Fruit fly (Drosophila melanogaster) whole organism, embryonic: ENCODE results near the gene Ttc19.

Experiments used
- Adf1 ChIP-seq: fragments of 200-800 bp; sonication (Bioruptor generic); IDR thresholded peaks from 2 replicates; pipeline ENCODE4 v1.3.6; 2022; ENCODE audit warnings: missing biosample characterization, missing genetic modification characterization
- B-H2 ChIP-seq: fragments of 200-800 bp; sonication (Bioruptor generic); optimal IDR thresholded peaks from 2 replicates; lab custom pipeline; 2018; ENCODE audit warnings: missing biosample characterization, mild to moderate bottlenecking, missing genetic modification characterization
- Bgb ChIP-seq: fragments of 200-800 bp; sonication (Bioruptor generic); IDR thresholded peaks from 2 replicates; pipeline ENCODE4 v1.3.6; 2022; ENCODE audit warnings: missing biosample characterization, missing genetic modification characterization; ENCODE audit not compliant: partially characterized antibody
- CG10209 ChIP-seq: fragments of 200-800 bp; sonication (Bioruptor generic); optimal IDR thresholded peaks from 3 replicates; lab custom pipeline; 2017; ENCODE audit warnings: missing biosample characterization, mild to moderate bottlenecking, missing genetic modification characterization, missing genetic modification reagents
- CG10462 ChIP-seq: fragments of 200-800 bp; sonication (Bioruptor generic); optimal IDR thresholded peaks from 2 replicates; lab custom pipeline; 2016; ENCODE audit warnings: missing biosample characterization, missing genetic modification characterization
- CG11085 ChIP-seq: fragments of 200-800 bp; sonication (Bioruptor generic); IDR thresholded peaks from 2 replicates; pipeline ENCODE4 v1.3.6; 2022; ENCODE audit warnings: missing biosample characterization, missing genetic modification characterization
- CG11456 ChIP-seq: fragments of 200-800 bp; sonication (Bioruptor generic); IDR thresholded peaks from 3 replicates; pipeline ENCODE4 v1.3.6; 2022; ENCODE audit warnings: missing biosample characterization, missing genetic modification characterization
- CG11696 ChIP-seq: fragments of 200-800 bp; sonication (Bioruptor generic); IDR thresholded peaks from 2 replicates; pipeline ENCODE4 v1.3.6; 2022; ENCODE audit warnings: missing biosample characterization, missing genetic modification characterization
- CG14441 ChIP-seq: fragments of 200-800 bp; sonication (Bioruptor generic); IDR thresholded peaks from 2 replicates; pipeline ENCODE4 v1.3.6; 2022; ENCODE audit warnings: missing biosample characterization, missing genetic modification characterization
- CG14710 ChIP-seq: fragments of 200-800 bp; sonication (Bioruptor generic); optimal IDR thresholded peaks from 3 replicates; lab custom pipeline; 2019; ENCODE audit warnings: missing biosample characterization, mild to moderate bottlenecking, missing genetic modification characterization, moderate library complexity
- CG1602 ChIP-seq: fragments of 200-800 bp; sonication (Bioruptor generic); optimal IDR thresholded peaks from 3 replicates; lab custom pipeline; 2016; ENCODE audit warnings: missing biosample characterization, missing genetic modification characterization
- CG1647 ChIP-seq: fragments of 200-800 bp; sonication (Bioruptor generic); optimal IDR thresholded peaks from 3 replicates; lab custom pipeline; 2016; ENCODE audit warnings: missing biosample characterization, missing genetic modification characterization
- CG16863 ChIP-seq: fragments of 200-800 bp; sonication (Bioruptor generic); optimal IDR thresholded peaks from 3 replicates; lab custom pipeline; 2016; ENCODE audit warnings: missing biosample characterization, missing genetic modification characterization
- CG17186 ChIP-seq: fragments of 200-800 bp; sonication (Bioruptor generic); optimal IDR thresholded peaks from 3 replicates; lab custom pipeline; 2017; ENCODE audit warnings: missing biosample characterization, missing genetic modification reagents, missing genetic modification characterization
- CG1832 ChIP-seq: fragments of 200-800 bp; sonication (Bioruptor generic); optimal IDR thresholded peaks from 2 replicates; lab custom pipeline; 2017; ENCODE audit warnings: missing biosample characterization, mild to moderate bottlenecking, missing genetic modification characterization, inconsistent platforms
- CG18599 ChIP-seq: fragments of 200-800 bp; sonication (Bioruptor generic); optimal IDR thresholded peaks from 3 replicates; lab custom pipeline; 2017; ENCODE audit warnings: missing biosample characterization, missing genetic modification characterization, mild to moderate bottlenecking, moderate library complexity, missing genetic modification reagents
- CG2129 ChIP-seq: fragments of 200-800 bp; sonication (Bioruptor generic); IDR thresholded peaks from 2 replicates; pipeline ENCODE4 v1.3.6; 2022; ENCODE audit warnings: missing biosample characterization, missing genetic modification characterization; ENCODE audit not compliant: partially characterized antibody
- CG3065 ChIP-seq: fragments of 200-800 bp; sonication (Bioruptor generic); optimal IDR thresholded peaks from 2 replicates; lab custom pipeline; 2016; ENCODE audit warnings: missing biosample characterization, missing genetic modification characterization
- CG3726 ChIP-seq: fragments of 200-800 bp; sonication (Bioruptor generic); IDR thresholded peaks from 3 replicates; pipeline ENCODE4, ENCODE4 v1.3.6; 2022; ENCODE audit warnings: missing biosample characterization, missing genetic modification characterization
- CG7745 ChIP-seq: fragments of 200-800 bp; sonication (Bioruptor generic); optimal IDR thresholded peaks from 2 replicates; lab custom pipeline; 2018; ENCODE audit warnings: missing biosample characterization, mild to moderate bottlenecking, missing genetic modification characterization, moderate library complexity
- Doc3 ChIP-seq: fragments of 200-800 bp; sonication (Bioruptor generic); IDR thresholded peaks from 3 replicates; pipeline ENCODE4 v1.3.6; 2022; ENCODE audit warnings: missing biosample characterization, missing genetic modification characterization; ENCODE audit not compliant: partially characterized antibody
- Dp ChIP-seq: fragments of 200-800 bp; sonication (Bioruptor generic); optimal IDR thresholded peaks from 2 replicates; lab custom pipeline; 2018; ENCODE audit warnings: missing biosample characterization, mild to moderate bottlenecking, missing genetic modification characterization, moderate library complexity
- Dref ChIP-seq: fragments of 200-800 bp; sonication (Bioruptor generic); IDR thresholded peaks from 2 replicates; pipeline ENCODE4 v1.3.6; 2022; ENCODE audit warnings: missing biosample characterization, missing genetic modification characterization
- Gsc ChIP-seq: fragments of 200-800 bp; sonication (Bioruptor generic); IDR thresholded peaks from 2 replicates; pipeline ENCODE4 v1.3.6; 2022; ENCODE audit warnings: missing biosample characterization, missing genetic modification characterization
- HLH3B ChIP-seq: fragments of 200-800 bp; sonication (Bioruptor generic); IDR thresholded peaks from 2 replicates; pipeline ENCODE4 v1.3.6; 2022; ENCODE audit warnings: missing biosample characterization, missing genetic modification characterization
- Hr51 ChIP-seq, 2 experiments: fragments of 200-800 bp; sonication (Bioruptor generic); optimal IDR thresholded peaks; 2 replicates in 1 of 2; 3 replicates in 1 of 2; lab custom pipeline; 2016 to 2018; ENCODE audit warnings: missing biosample characterization in 2 of 2, missing genetic modification characterization in 2 of 2, mild to moderate bottlenecking in 1 of 2, moderate library complexity in 1 of 2
- Hsf ChIP-seq: fragments of 200-800 bp; sonication (Bioruptor generic); optimal IDR thresholded peaks from 3 replicates; lab custom pipeline; 2016; ENCODE audit warnings: missing biosample characterization, missing genetic modification characterization
- NC2β ChIP-seq: fragments of 200-800 bp; sonication (Bioruptor generic); optimal IDR thresholded peaks from 2 replicates; lab custom pipeline; 2016; ENCODE audit warnings: missing biosample characterization, missing genetic modification characterization
- NFAT ChIP-seq: fragments of 200-800 bp; sonication (Bioruptor generic); IDR thresholded peaks from 2 replicates; pipeline ENCODE4 v1.3.6; 2022; ENCODE audit warnings: missing biosample characterization, missing genetic modification characterization
- Rx ChIP-seq: fragments of 200-800 bp; sonication (Bioruptor generic); IDR thresholded peaks from 2 replicates; pipeline ENCODE4 v1.3.6; 2022; ENCODE audit warnings: missing biosample characterization, missing genetic modification characterization
- Sry-β ChIP-seq: fragments of 200-800 bp; sonication (Bioruptor generic); optimal IDR thresholded peaks from 2 replicates; lab custom pipeline; 2018; ENCODE audit warnings: missing biosample characterization, mild to moderate bottlenecking, missing genetic modification characterization, moderate library complexity
- Trl ChIP-seq, 3 experiments: fragments of >200 bp in 2 of 3; fragments of 200-800 bp in 1 of 3; sonication (Bioruptor generic) in 1 of 3; optimal IDR thresholded peaks; 2 replicates in 1 of 3; 3 replicates in 2 of 3; lab custom pipeline; 2016 to 2017; ENCODE audit warnings: missing biosample characterization in 1 of 3, missing genetic modification characterization in 1 of 3
- ac ChIP-seq: fragments of 200-800 bp; sonication (Bioruptor generic); optimal IDR thresholded peaks from 3 replicates; lab custom pipeline; 2017; ENCODE audit warnings: missing biosample characterization, mild to moderate bottlenecking, missing genetic modification characterization
- aop ChIP-seq: fragments of 200-800 bp; sonication (Bioruptor generic); IDR thresholded peaks from 2 replicates; pipeline ENCODE4 v1.3.6; 2022; ENCODE audit warnings: missing biosample characterization, missing genetic modification characterization
- ato ChIP-seq: fragments of 200-800 bp; sonication (Bioruptor generic); IDR thresholded peaks from 2 replicates; pipeline ENCODE4 v1.3.6; 2022; ENCODE audit warnings: missing biosample characterization, missing genetic modification characterization; ENCODE audit not compliant: partially characterized antibody
- az2 ChIP-seq: fragments of 200-800 bp; sonication (Bioruptor generic); optimal IDR thresholded peaks from 3 replicates; lab custom pipeline; 2016; ENCODE audit warnings: missing biosample characterization, missing genetic modification characterization
- ftz-f1 ChIP-seq: fragments of 200-800 bp; sonication (Bioruptor generic); optimal IDR thresholded peaks from 2 replicates; lab custom pipeline; 2016; ENCODE audit warnings: missing biosample characterization, missing genetic modification characterization
- fu2 ChIP-seq: fragments of 200-800 bp; sonication (Bioruptor generic); optimal IDR thresholded peaks from 2 replicates; lab custom pipeline; 2016; ENCODE audit warnings: missing biosample characterization, missing genetic modification characterization
- klu ChIP-seq: fragments of 200-800 bp; sonication (Bioruptor generic); IDR thresholded peaks from 2 replicates; pipeline ENCODE4 v1.3.6; 2022; ENCODE audit warnings: missing biosample characterization, missing genetic modification characterization
- odd ChIP-seq: fragments of 200-800 bp; sonication (Bioruptor generic); optimal IDR thresholded peaks from 2 replicates; lab custom pipeline; 2017; ENCODE audit warnings: missing biosample characterization, mild to moderate bottlenecking, missing genetic modification characterization
- org-1 ChIP-seq: fragments of 200-800 bp; sonication (Bioruptor generic); optimal IDR thresholded peaks from 2 replicates; lab custom pipeline; 2017; ENCODE audit warnings: missing biosample characterization, missing genetic modification characterization
- pb ChIP-seq: fragments of 200-800 bp; sonication (Bioruptor generic); optimal IDR thresholded peaks from 3 replicates; lab custom pipeline; 2016; ENCODE audit warnings: missing biosample characterization, missing genetic modification characterization
- pho ChIP-seq: fragments of 200-800 bp; sonication (Bioruptor generic); optimal IDR thresholded peaks from 2 replicates; lab custom pipeline; 2016; ENCODE audit warnings: missing biosample characterization, missing genetic modification characterization
- phol ChIP-seq: fragments of 200-800 bp; sonication (Bioruptor generic); optimal IDR thresholded peaks from 3 replicates; lab custom pipeline; 2018; ENCODE audit warnings: missing biosample characterization, mild to moderate bottlenecking, missing genetic modification characterization, moderate library complexity
- psq ChIP-seq: fragments of 200-800 bp; sonication (Bioruptor generic); optimal IDR thresholded peaks from 2 replicates; lab custom pipeline; 2017; ENCODE audit warnings: missing biosample characterization, missing genetic modification characterization
- sd ChIP-seq: fragments of 200-800 bp; sonication (Bioruptor generic); optimal IDR thresholded peaks from 3 replicates; lab custom pipeline; 2018; ENCODE audit warnings: missing biosample characterization, mild to moderate bottlenecking, missing genetic modification characterization, moderate library complexity
- trh ChIP-seq: fragments of 200-800 bp; sonication (Bioruptor generic); optimal IDR thresholded peaks from 2 replicates; lab custom pipeline; 2016; ENCODE audit warnings: missing biosample characterization, missing genetic modification characterization
- ttk ChIP-seq: fragments of 200-800 bp; sonication (Bioruptor generic); IDR thresholded peaks from 2 replicates; pipeline ENCODE4 v2.1.2; 2022; ENCODE audit warnings: missing biosample characterization, missing genetic modification characterization
- twi ChIP-seq: fragments of 200-800 bp; optimal IDR thresholded peaks from 2 replicates; lab custom pipeline; 2019; ENCODE audit warnings: missing biosample characterization, mild to moderate bottlenecking, missing genetic modification characterization, moderate library complexity

The Ttc19 gene

dm6 chr2L:19023972-19024743, 20.8 kb downstream of the Ttc19 start (continued):
- TF ChIP-seq CG11456 (GFP tag; lab: Robert Waterston, UW) (peak; percentile 55; the same call in 1 of the 3 replicates), Bgb (GFP tag; lab: Robert Waterston, UW) (no peak; the same call in 1 of the 2 replicates), CG1602 (no peak), klu (GFP tag; lab: Robert Waterston, UW) (no peak), HLH3B (GFP tag; lab: Robert Waterston, UW) (0 out of 2 replicates have a peak, but pooled peaks have one; percentile 46), trh (GFP tag; lab: Kevin White, UChicago) (no peak), B-H2 (GFP tag; lab: Kevin White, UChicago) (peak; percentile 67), pho (GFP tag; lab: Kevin White, UChicago) (peak; percentile 13), CG2129 (GFP tag; lab: Robert Waterston, UW) (no peak), pb (GFP tag; lab: Kevin White, UChicago) (no peak), NFAT (GFP tag; lab: Robert Waterston, UW) (no peak), CG17186 (GFP tag; lab: Kevin White, UChicago) (no peak), CG14441 (GFP tag; lab: Robert Waterston, UW) (no peak), CG11085 (GFP tag; lab: Robert Waterston, UW) (no peak), ftz-f1 (GFP tag; lab: Kevin White, UChicago) (no peak), CG14710 (tag; lab: Kevin White, UChicago) (peak; percentile 41), psq (peak; percentile 38), phol (tag; lab: Kevin White, UChicago) (peak; percentile 75), ac (GFP tag; lab: Kevin White, UChicago) (no peak), org-1 (GFP tag; lab: Kevin White, UChicago) (peak; percentile 74), Dp (GFP tag; lab: Kevin White, UChicago) (no peak), CG10209 (GFP tag; lab: Kevin White, UChicago) (peak; percentile 70), az2 (GFP tag; lab: Kevin White, UChicago) (peak; percentile 45), sd (tag; lab: Kevin White, UChicago) (peak; percentile 60), CG3065 (no peak), CG1647 (GFP tag; lab: Kevin White, UChicago) (no peak), Doc3 (no peak), CG11696 (GFP tag; lab: Robert Waterston, UW) (no peak), odd (GFP tag; lab: Kevin White, UChicago) (peak; percentile 58), twi (tag; lab: Kevin White, UChicago) (peak; percentile 24), Gsc (GFP tag; lab: Robert Waterston, UW) (no peak), CG7745 (no peak), CG18599 (GFP tag; lab: Kevin White, UChicago) (peak; percentile 92), Hr51 (GFP tag; optimal IDR thresholded peaks at IDR 0.05; lab: Kevin White, UChicago) (peak in 1 of 2 experiments; percentile 86), Trl (optimal IDR thresholded peaks at IDR 0.05; lab: Kevin White, UChicago) (no peak), Trl (GFP tag; optimal IDR thresholded peaks at IDR 0.05; lab: Kevin White, UChicago) (no peak), CG16863 (GFP tag; lab: Kevin White, UChicago) (no peak), Rx (GFP tag; lab: Robert Waterston, UW) (no peak), CG3726 (no peak), Hsf (GFP tag; lab: Kevin White, UChicago) (peak; percentile 45), aop (no peak), CG1832 (GFP tag; lab: Kevin White, UChicago) (no peak), ttk (peak; percentile 49; the same call in 1 of the 2 replicates), CG10462 (GFP tag; lab: Kevin White, UChicago) (no peak), ato (no peak), Dref (no peak), Adf1 (peak; percentile 53; the same call in 1 of the 2 replicates), NC2β (GFP tag; lab: Kevin White, UChicago) (no peak), Sry-β (GFP tag; lab: Kevin White, UChicago) (no peak), fu2 (no peak)
